Worm (Caenorhabditis elegans): Measurements from ENCODE around the gene F56D2.8.

DNA sequence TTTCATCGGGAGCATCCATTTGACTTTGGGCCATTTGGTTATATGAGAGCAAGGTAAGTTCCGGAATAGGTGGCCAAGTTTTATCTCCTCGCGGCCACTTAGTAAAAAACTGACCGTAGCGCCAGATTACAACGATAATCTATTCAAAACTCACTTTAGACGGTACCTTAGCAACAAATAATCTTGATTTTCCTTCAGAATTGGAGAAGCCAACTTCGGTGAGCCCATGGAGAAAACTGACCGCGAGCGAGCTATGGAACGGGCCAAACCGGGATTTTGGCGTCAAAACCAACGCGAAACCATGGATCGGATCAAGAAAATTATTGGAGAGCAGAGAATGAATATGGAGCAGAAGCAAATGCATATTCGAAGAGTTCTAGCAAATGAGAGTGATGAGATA lies 3.0 kb upstream of the F56D2.8 start:
- no peak for TF ChIP-seq klf-2 (GFP tag; conservative IDR thresholded peaks at IDR 0.05)
- no peak for TF ChIP-seq ref-1 (GFP tag; conservative IDR thresholded peaks at IDR 0.05)
- TF ChIP-seq med-1 (GFP tag; optimal IDR thresholded peaks at IDR 0.05; ENCODE audit: insufficient read depth) = no peak
- TF ChIP-seq T22C8.4 (GFP tag; IDR thresholded peaks at IDR 0.05) = no peak
- no peak for TF ChIP-seq ztf-29 (GFP tag; IDR thresholded peaks at IDR 0.05)
- TF ChIP-seq cog-1 (tag; optimal IDR thresholded peaks at IDR 0.05) = no peak
